Worm (Caenorhabditis elegans): ENCODE measurements around the gene F07C3.3.

Gene F07C3.3

ce11 chrV:9271835-9272234, 39.6 kb upstream of the F07C3.3 start:
- TF ChIP-seq pqm-1 (tag; optimal IDR thresholded peaks at IDR 0.05) (no peak), unc-42 (tag; optimal IDR thresholded peaks at IDR 0.05) (no peak), sox-2 (GFP tag; IDR thresholded peaks at IDR 0.05) (no peak), ceh-14 (tag; optimal IDR thresholded peaks at IDR 0.05) (no peak), K02D7.2 (tag; optimal IDR thresholded peaks at IDR 0.05) (no peak), nhr-232 (tag; optimal IDR thresholded peaks at IDR 0.05) (no peak), unc-55 (GFP tag; optimal IDR thresholded peaks at IDR 0.05) (no peak), dve-1 (tag; optimal IDR thresholded peaks at IDR 0.05) (no peak), pha-2 (tag; optimal IDR thresholded peaks at IDR 0.05) (no peak)

- TF ChIP-seq ceh-31 (tag; optimal IDR thresholded peaks at IDR 0.05) (peak; percentile 47), npax-4 (tag; optimal IDR thresholded peaks at IDR 0.05) (no peak), unc-42 (tag; optimal IDR thresholded peaks at IDR 0.05) (peak; percentile 35), tbx-2 (tag; optimal IDR thresholded peaks at IDR 0.05) (peak; percentile 7), ceh-18 (tag; optimal IDR thresholded peaks at IDR 0.05) (peak; percentile 11)
These were observed 38.2 kb upstream of the F07C3.3 start for ce11 chrV:9270442-9270841.

ce11 chrV:9268202-9268601, 36.0 kb upstream of the F07C3.3 start:
- no peak for TF ChIP-seq ceh-19 (GFP tag; optimal IDR thresholded peaks at IDR 0.05)
- no peak for TF ChIP-seq sox-2 (GFP tag; IDR thresholded peaks at IDR 0.05)
- no peak for TF ChIP-seq sox-4 (tag; optimal IDR thresholded peaks at IDR 0.05)
- TF ChIP-seq ref-2 (tag; optimal IDR thresholded peaks at IDR 0.05) = no peak

- TF ChIP-seq elt-2 (tag; optimal IDR thresholded peaks at IDR 0.05) (no peak), hlh-8 (tag; optimal IDR thresholded peaks at IDR 0.05) (no peak), madf-2 (tag; optimal IDR thresholded peaks at IDR 0.05) (no peak), Y22D7AL.16 (tag; optimal IDR thresholded peaks at IDR 0.05) (no peak), pag-3 (tag; optimal IDR thresholded peaks at IDR 0.05; ENCODE audit: borderline replicate concordance) (no peak)
These were observed 34.2 kb upstream of the F07C3.3 start, which contains the start of gene slc-17.7 for ce11 chrV:9266399-9266798. Gene slc-17.7, minus strand, starts transcription at chrV:9266499.

ce11 chrV:9262708-9263107, 30.5 kb upstream of the F07C3.3 start:
- TF ChIP-seq T23F11.4 (GFP tag; optimal IDR thresholded peaks at IDR 0.05) = no peak

ce11 chrV:9261492-9261891, 29.3 kb upstream of the F07C3.3 start, which contains the start of gene nhr-36:
Gene nhr-36, minus strand, starts transcription at chrV:9261592.
- TF ChIP-seq Y22D7AL.16 (tag; optimal IDR thresholded peaks at IDR 0.05) = no peak
- TF ChIP-seq tbx-7 (tag; optimal IDR thresholded peaks at IDR 0.05) = no peak
- no peak for TF ChIP-seq ceh-34 (tag; optimal IDR thresholded peaks at IDR 0.05)
- no peak for TF ChIP-seq K09A11.1 (tag; optimal IDR thresholded peaks at IDR 0.05; ENCODE audit: insufficient read depth)
- no peak for TF ChIP-seq ttx-3 (tag; optimal IDR thresholded peaks at IDR 0.05)
- TF ChIP-seq nfya-1 (tag; optimal IDR thresholded peaks at IDR 0.05) = no peak
- TF ChIP-seq fkh-6 (tag; optimal IDR thresholded peaks at IDR 0.05) = no peak
- TF ChIP-seq ref-2 (tag; optimal IDR thresholded peaks at IDR 0.05) = no peak
- TF ChIP-seq gmeb-2 (tag; optimal IDR thresholded peaks at IDR 0.05) = no peak
- TF ChIP-seq ceh-22 (tag; optimal IDR thresholded peaks at IDR 0.05) = no peak
- no peak for TF ChIP-seq mec-3 (tag; optimal IDR thresholded peaks at IDR 0.05; ENCODE audit: borderline replicate concordance)
- TF ChIP-seq sox-2 (GFP tag; IDR thresholded peaks at IDR 0.05) = no peak
- TF ChIP-seq pag-3 (tag; optimal IDR thresholded peaks at IDR 0.05; ENCODE audit: borderline replicate concordance) = no peak
- TF ChIP-seq hlh-30 (tag; optimal IDR thresholded peaks at IDR 0.05; ENCODE audit: insufficient read depth) = no peak
- no peak for TF ChIP-seq C38D4.7 (GFP tag; optimal IDR thresholded peaks at IDR 0.05)
- no peak for TF ChIP-seq unc-3 (GFP tag; conservative IDR thresholded peaks at IDR 0.05)
- no peak for TF ChIP-seq unc-3 (tag; optimal IDR thresholded peaks at IDR 0.05)

Measured in whole organism, late embryonic.